Fruit fly (Drosophila melanogaster) whole organism, prepupa: Measurements from ENCODE around the gene CG9396.

Experiments used
- CG10631 ChIP-seq: fragments of 200-800 bp; sonication (Bioruptor generic); optimal IDR thresholded peaks from 2 replicates; lab custom pipeline; 2016; ENCODE audit warnings: missing biosample characterization, missing genetic modification characterization
- CG10669 ChIP-seq: fragments of 200-800 bp; sonication (Bioruptor generic); optimal IDR thresholded peaks from 3 replicates; lab custom pipeline; 2018; ENCODE audit warnings: missing biosample characterization, mild to moderate bottlenecking, missing genetic modification characterization, moderate library complexity
- CG11762 ChIP-seq: fragments of 200-800 bp; sonication (Bioruptor generic); optimal IDR thresholded peaks from 3 replicates; lab custom pipeline; 2016; ENCODE audit warnings: missing biosample characterization, missing genetic modification characterization; ENCODE audit not compliant: insufficient read depth
- CG11902 ChIP-seq: fragments of 200-800 bp; sonication (Bioruptor generic); optimal IDR thresholded peaks from 3 replicates; lab custom pipeline; 2016; ENCODE audit warnings: missing biosample characterization, missing genetic modification characterization
- CG3032 ChIP-seq: fragments of 200-800 bp; optimal IDR thresholded peaks from 2 replicates; lab custom pipeline; 2019; ENCODE audit warnings: missing biosample characterization, mild to moderate bottlenecking, missing genetic modification characterization, moderate library complexity
- CG31627 ChIP-seq: fragments of 200-800 bp; sonication (Bioruptor generic); optimal IDR thresholded peaks from 3 replicates; lab custom pipeline; 2016; ENCODE audit warnings: missing biosample characterization, missing genetic modification characterization
- CG3919 ChIP-seq: fragments of 200-800 bp; sonication (Bioruptor generic); optimal IDR thresholded peaks from 3 replicates; lab custom pipeline; 2016; ENCODE audit warnings: missing biosample characterization, missing genetic modification characterization
- CG6276 ChIP-seq: fragments of 200-800 bp; sonication (Bioruptor generic); optimal IDR thresholded peaks from 2 replicates; lab custom pipeline; 2017; ENCODE audit warnings: missing biosample characterization, mild to moderate bottlenecking, missing genetic modification characterization
- CG6792 ChIP-seq: fragments of 200-800 bp; sonication (Bioruptor generic); optimal IDR thresholded peaks from 3 replicates; lab custom pipeline; 2016; ENCODE audit warnings: missing biosample characterization, missing genetic modification characterization
- CG6808 ChIP-seq: fragments of 200-800 bp; sonication (Bioruptor generic); optimal IDR thresholded peaks from 3 replicates; lab custom pipeline; 2017; ENCODE audit warnings: missing biosample characterization, missing genetic modification characterization, mild to moderate bottlenecking, moderate library complexity, missing genetic modification reagents
- CG6854 ChIP-seq: fragments of 200-800 bp; sonication (Bioruptor generic); optimal IDR thresholded peaks from 2 replicates; lab custom pipeline; 2017; ENCODE audit warnings: missing biosample characterization, mild to moderate bottlenecking, missing genetic modification characterization
- CG7368 ChIP-seq: fragments of 200-800 bp; sonication (Bioruptor generic); optimal IDR thresholded peaks from 3 replicates; lab custom pipeline; 2016; ENCODE audit warnings: missing biosample characterization, missing genetic modification characterization
- CG8119 ChIP-seq: fragments of 200-800 bp; sonication (Bioruptor generic); IDR thresholded peaks from 3 replicates; pipeline ENCODE4 v1.3.6; 2022; ENCODE audit warnings: missing biosample characterization, missing genetic modification characterization
- CG8632 ChIP-seq: fragments of 200-800 bp; sonication (Bioruptor generic); optimal IDR thresholded peaks from 3 replicates; lab custom pipeline; 2016; ENCODE audit warnings: missing biosample characterization, missing genetic modification characterization
- CG9139 ChIP-seq: fragments of 200-800 bp; sonication (Bioruptor generic); optimal IDR thresholded peaks from 3 replicates; lab custom pipeline; 2017; ENCODE audit warnings: missing biosample characterization, mild to moderate bottlenecking, missing genetic modification characterization
- Hr38 ChIP-seq: sonication (Bioruptor generic); optimal IDR thresholded peaks from 2 replicates; lab custom pipeline; 2016; ENCODE audit warnings: missing biosample characterization, missing genetic modification characterization
- Hr39 ChIP-seq: fragments of 200-800 bp; sonication (Bioruptor generic); optimal IDR thresholded peaks from 2 replicates; lab custom pipeline; 2016; ENCODE audit warnings: missing biosample characterization, missing genetic modification characterization
- Hr4 ChIP-seq: fragments of 200-800 bp; sonication (Bioruptor generic); optimal IDR thresholded peaks from 3 replicates; lab custom pipeline; 2016; ENCODE audit warnings: missing biosample characterization, missing genetic modification characterization
- Lpt ChIP-seq: fragments of 200-800 bp; sonication (Bioruptor generic); optimal IDR thresholded peaks from 3 replicates; lab custom pipeline; 2016; ENCODE audit warnings: missing biosample characterization, missing genetic modification characterization
- Met ChIP-seq: fragments of 200-800 bp; sonication (Bioruptor generic); optimal IDR thresholded peaks from 3 replicates; lab custom pipeline; 2016; ENCODE audit warnings: missing biosample characterization, missing genetic modification characterization
- OdsH ChIP-seq: fragments of 200-800 bp; sonication (Bioruptor generic); optimal IDR thresholded peaks from 3 replicates; lab custom pipeline; 2016; ENCODE audit warnings: missing biosample characterization, missing genetic modification characterization
- Smox ChIP-seq: fragments of 200-800 bp; sonication (Bioruptor generic); optimal IDR thresholded peaks from 3 replicates; lab custom pipeline; 2016; ENCODE audit warnings: missing biosample characterization, missing genetic modification characterization
- Sox102F ChIP-seq: fragments of 200-800 bp; sonication (Bioruptor generic); optimal IDR thresholded peaks from 2 replicates; lab custom pipeline; 2016; ENCODE audit warnings: missing biosample characterization, mild to moderate bottlenecking, missing genetic modification characterization
- Sox14 ChIP-seq: fragments of 200-800 bp; sonication (Bioruptor generic); optimal IDR thresholded peaks from 3 replicates; lab custom pipeline; 2016; ENCODE audit warnings: missing biosample characterization, missing genetic modification characterization
- achi ChIP-seq: fragments of 200-800 bp; sonication (Bioruptor generic); optimal IDR thresholded peaks from 3 replicates; lab custom pipeline; 2016; ENCODE audit warnings: missing biosample characterization, missing genetic modification characterization
- acj6 ChIP-seq: fragments of 200-800 bp; sonication (Bioruptor generic); optimal IDR thresholded peaks from 3 replicates; lab custom pipeline; 2016; ENCODE audit warnings: missing biosample characterization, missing genetic modification characterization
- cyc ChIP-seq: fragments of 200-800 bp; sonication (Bioruptor generic); optimal IDR thresholded peaks from 3 replicates; lab custom pipeline; 2016; ENCODE audit warnings: missing biosample characterization, missing genetic modification characterization
- dac ChIP-seq: fragments of 200-800 bp; sonication (Bioruptor generic); optimal IDR thresholded peaks from 2 replicates; lab custom pipeline; 2017; ENCODE audit warnings: missing biosample characterization, mild to moderate bottlenecking, missing genetic modification characterization
- esn ChIP-seq: fragments of 200-800 bp; sonication (Bioruptor generic); optimal IDR thresholded peaks from 2 replicates; lab custom pipeline; 2016; ENCODE audit warnings: missing biosample characterization, mild to moderate bottlenecking, missing genetic modification characterization, moderate library complexity
- fd59A ChIP-seq: fragments of 200-800 bp; sonication (Bioruptor generic); optimal IDR thresholded peaks from 2 replicates; lab custom pipeline; 2017; ENCODE audit warnings: missing biosample characterization, mild to moderate bottlenecking, missing genetic modification characterization, missing genetic modification reagents
- fd85E ChIP-seq: fragments of 200-800 bp; sonication (Bioruptor generic); optimal IDR thresholded peaks from 3 replicates; lab custom pipeline; 2016; ENCODE audit warnings: missing biosample characterization, missing genetic modification characterization
- net ChIP-seq: fragments of 200-800 bp; sonication (Bioruptor generic); optimal IDR thresholded peaks from 3 replicates; lab custom pipeline; 2016; ENCODE audit warnings: missing biosample characterization, missing genetic modification characterization
- pdm3 ChIP-seq: fragments of 200-800 bp; sonication (Bioruptor generic); optimal IDR thresholded peaks from 3 replicates; lab custom pipeline; 2016; ENCODE audit warnings: missing biosample characterization, missing genetic modification characterization
- spab ChIP-seq: fragments of 200-800 bp; sonication (Bioruptor generic); optimal IDR thresholded peaks from 2 replicates; lab custom pipeline; 2017; ENCODE audit warnings: missing biosample characterization, mild to moderate bottlenecking, missing genetic modification characterization, missing genetic modification reagents
- ss ChIP-seq, 2 experiments: fragments of 200-800 bp; sonication (Bioruptor generic); optimal IDR thresholded peaks; 2 replicates in 1 of 2; 3 replicates in 1 of 2; lab custom pipeline; 2017 to 2018; ENCODE audit warnings: mild to moderate bottlenecking in 2 of 2, missing biosample characterization in 2 of 2, missing genetic modification characterization in 2 of 2, moderate library complexity in 1 of 2
- svp ChIP-seq: fragments of 200-800 bp; sonication (Bioruptor generic); peaks from one replicate; lab custom pipeline; 2016; ENCODE audit warnings: missing biosample characterization, missing genetic modification characterization
- vri ChIP-seq: fragments of 200-800 bp; sonication (Bioruptor generic); optimal IDR thresholded peaks from 3 replicates; lab custom pipeline; 2016; ENCODE audit warnings: missing biosample characterization, mild to moderate bottlenecking, missing genetic modification characterization

Gene CG9396

dm6 chr3R:9605084-9605483, 33.7 kb upstream of the CG9396 start (continued):
- TF ChIP-seq Sox102F: peak; percentile 44
- peak; percentile 28 to 35 for TF ChIP-seq ss (GFP tag; optimal IDR thresholded peaks at IDR 0.05; lab: Kevin White, UChicago)
- peak; percentile 61 for TF ChIP-seq Sox14 (GFP tag; lab: Kevin White, UChicago)
- TF ChIP-seq acj6 (GFP tag; lab: Kevin White, UChicago): peak; percentile 62
- peak; percentile 67 for TF ChIP-seq esn (GFP tag; lab: Kevin White, UChicago)
- TF ChIP-seq spab: peak; percentile 65
- peak; percentile 61 for TF ChIP-seq achi (GFP tag; lab: Kevin White, UChicago)
- TF ChIP-seq cyc (GFP tag; lab: Kevin White, UChicago): peak; percentile 56
- no peak for TF ChIP-seq dac (GFP tag; lab: Kevin White, UChicago)
- TF ChIP-seq Smox (GFP tag; lab: Kevin White, UChicago): peak; percentile 53
- peak; percentile 13 for TF ChIP-seq vri (GFP tag; lab: Kevin White, UChicago)
- peak; percentile 59 for TF ChIP-seq CG6792
- peak; percentile 75 for TF ChIP-seq CG3919 (GFP tag; lab: Kevin White, UChicago)
- TF ChIP-seq Hr4: no peak
- no peak for TF ChIP-seq fd85E
- TF ChIP-seq CG6276 (GFP tag; lab: Kevin White, UChicago): no peak
- TF ChIP-seq svp: peak; percentile 75
- TF ChIP-seq OdsH (GFP tag; lab: Kevin White, UChicago): peak; percentile 61
- peak; percentile 28 for TF ChIP-seq Lpt (GFP tag; lab: Kevin White, UChicago)
- TF ChIP-seq CG10631 (GFP tag; lab: Kevin White, UChicago): peak; percentile 69
- peak; percentile 7 for TF ChIP-seq CG6854 (GFP tag; lab: Kevin White, UChicago)
- peak; percentile 63 for TF ChIP-seq CG3032 (tag; lab: Kevin White, UChicago)

dm6 chr3R:9604445-9605020, 33.1 kb upstream of the CG9396 start:
- TF ChIP-seq pdm3 (GFP tag; lab: Kevin White, UChicago) (no peak), Met (no peak), CG11762 (no peak), CG31627 (GFP tag; lab: Kevin White, UChicago) (no peak), CG6808 (GFP tag; lab: Kevin White, UChicago) (no peak), net (GFP tag; lab: Kevin White, UChicago) (no peak), CG11902 (GFP tag; lab: Kevin White, UChicago) (no peak), CG8119 (GFP tag; lab: Robert Waterston, UW) (no peak), Hr38 (GFP tag; lab: Kevin White, UChicago) (no peak), CG6854 (GFP tag; lab: Kevin White, UChicago) (no peak), CG3919 (GFP tag; lab: Kevin White, UChicago) (no peak), CG8632 (no peak), Lpt (GFP tag; lab: Kevin White, UChicago) (no peak), CG7368 (GFP tag; lab: Kevin White, UChicago) (no peak), ss (GFP tag; optimal IDR thresholded peaks at IDR 0.05; lab: Kevin White, UChicago) (no peak), CG10669 (GFP tag; lab: Kevin White, UChicago) (no peak), CG9139 (GFP tag; lab: Kevin White, UChicago) (no peak), spab (no peak), fd59A (GFP tag; lab: Kevin White, UChicago) (no peak), Hr39 (GFP tag; lab: Kevin White, UChicago) (no peak)
